Worm (Caenorhabditis elegans): ENCODE measurements around the gene col-87.

Gene col-87

DNA sequence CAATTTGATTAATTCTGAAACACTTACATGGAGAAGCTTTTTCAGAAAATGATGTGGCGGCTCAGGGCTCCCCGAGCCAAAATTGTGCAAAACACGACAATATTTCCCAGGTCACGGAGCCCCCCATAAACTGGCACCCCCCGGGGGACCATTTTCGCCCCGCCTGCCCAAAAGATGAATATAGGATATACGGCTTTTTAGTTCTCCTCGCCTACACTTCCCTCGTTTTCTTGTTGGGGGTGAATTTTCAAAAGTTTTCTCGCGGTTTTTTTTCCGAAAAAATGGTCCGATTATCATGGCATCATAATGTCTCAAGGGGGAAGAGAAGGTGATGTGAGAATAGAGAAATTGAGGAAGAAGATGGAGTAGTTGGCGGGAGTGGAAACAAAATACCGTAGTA is 27.6 kb upstream of the col-87 start, which contains the start of gene K09E4.4:
Gene K09E4.4 (minus strand): TSS at position 101 of the 400 bp plus-strand sequence.
- TF ChIP-seq tab-1 (GFP tag; IDR thresholded peaks at IDR 0.05) = no peak
- TF ChIP-seq ztf-29 (GFP tag; IDR thresholded peaks at IDR 0.05) = no peak
- no peak for TF ChIP-seq klf-2 (GFP tag; conservative IDR thresholded peaks at IDR 0.05)
- TF ChIP-seq med-1 (GFP tag; optimal IDR thresholded peaks at IDR 0.05; ENCODE audit: insufficient read depth) = no peak
- no peak for TF ChIP-seq ztf-23 (GFP tag; IDR thresholded peaks at IDR 0.05)
- no peak for TF ChIP-seq ref-1 (GFP tag; conservative IDR thresholded peaks at IDR 0.05)
- TF ChIP-seq cog-1 (tag; optimal IDR thresholded peaks at IDR 0.05) = no peak

DNA sequence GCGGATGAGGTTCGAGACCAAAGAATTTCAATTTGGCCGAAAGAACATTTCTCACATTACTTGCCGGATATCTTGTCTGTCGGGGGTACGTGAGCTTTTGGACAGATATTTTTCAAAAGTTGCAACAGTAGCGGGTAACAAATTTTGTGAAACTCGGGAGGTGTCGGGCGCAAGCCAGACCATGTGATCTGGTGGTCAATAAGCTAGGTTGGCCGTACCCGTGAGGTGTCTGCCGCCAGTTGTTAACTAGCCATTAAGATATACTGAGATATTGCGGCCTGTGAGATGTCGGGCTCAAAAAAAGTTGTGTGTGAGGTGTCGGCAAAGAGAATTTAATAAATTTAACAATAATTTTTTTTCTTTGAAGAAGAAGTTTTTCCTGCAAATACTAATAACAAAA is 23.9 kb upstream of the col-87 start:
- TF ChIP-seq klf-2 (GFP tag; conservative IDR thresholded peaks at IDR 0.05) (no peak), ztf-23 (GFP tag; IDR thresholded peaks at IDR 0.05) (no peak), tab-1 (GFP tag; IDR thresholded peaks at IDR 0.05) (no peak), cog-1 (tag; optimal IDR thresholded peaks at IDR 0.05) (no peak), med-1 (GFP tag; optimal IDR thresholded peaks at IDR 0.05; ENCODE audit: insufficient read depth) (no peak), T22C8.4 (GFP tag; IDR thresholded peaks at IDR 0.05) (no peak)

DNA sequence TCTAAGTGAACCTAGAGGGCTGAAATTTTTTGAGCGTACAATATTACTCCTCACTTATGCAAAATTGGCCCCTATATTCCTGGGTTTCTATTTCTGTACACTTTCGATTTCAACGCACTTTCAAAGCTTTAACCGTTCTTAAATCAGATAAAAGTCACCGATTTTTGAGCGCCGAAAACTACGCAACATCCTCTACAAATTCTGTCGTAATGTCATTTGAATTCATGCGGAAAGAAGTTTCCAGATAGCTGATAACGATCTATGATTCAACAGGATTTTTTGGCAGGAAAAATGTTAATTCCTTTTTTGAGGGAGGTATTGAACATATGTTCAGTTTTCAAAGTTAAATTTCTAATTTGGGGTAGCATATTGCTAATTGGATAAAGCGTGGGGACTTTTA is 18.4 kb upstream of the col-87 start:
- TF ChIP-seq cog-1 (tag; optimal IDR thresholded peaks at IDR 0.05) (no peak), ztf-23 (GFP tag; IDR thresholded peaks at IDR 0.05) (no peak), flt-1 (GFP tag; IDR thresholded peaks at IDR 0.05) (no peak), ztf-29 (GFP tag; IDR thresholded peaks at IDR 0.05) (no peak), med-1 (GFP tag; optimal IDR thresholded peaks at IDR 0.05; ENCODE audit: insufficient read depth) (no peak), ref-1 (GFP tag; conservative IDR thresholded peaks at IDR 0.05) (no peak), T22C8.4 (GFP tag; IDR thresholded peaks at IDR 0.05) (no peak), klf-2 (GFP tag; conservative IDR thresholded peaks at IDR 0.05) (no peak), tab-1 (GFP tag; IDR thresholded peaks at IDR 0.05) (no peak)

DNA sequence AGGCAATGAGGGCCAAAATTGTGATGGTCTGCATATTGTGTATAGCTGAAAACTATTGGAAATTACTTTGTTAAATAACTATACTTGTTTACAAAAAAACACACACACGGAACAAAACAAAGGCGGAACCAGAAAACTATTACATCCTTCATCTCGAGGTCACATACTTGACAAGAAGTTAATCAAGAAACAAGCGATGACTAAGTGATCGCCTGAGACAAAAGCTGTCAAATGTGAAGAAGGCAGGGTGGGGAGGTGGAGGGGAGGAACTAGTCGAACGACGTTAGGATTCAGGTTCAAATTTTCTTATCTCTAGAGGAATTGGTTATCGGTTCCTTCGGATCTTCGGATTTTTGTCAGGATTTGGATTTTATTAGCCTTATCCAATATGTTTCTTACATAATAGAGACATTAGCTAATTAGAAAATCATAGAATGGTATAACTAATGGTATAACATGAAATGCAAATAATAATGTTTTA is 14.7 kb upstream of the col-87 start, which contains the start of gene cpg-7:
Gene cpg-7 (minus strand): TSS at position 51 of the 481 bp plus-strand sequence.
- TF ChIP-seq med-1 (GFP tag; optimal IDR thresholded peaks at IDR 0.05; ENCODE audit: insufficient read depth) = no peak
- no peak for TF ChIP-seq ref-1 (GFP tag; conservative IDR thresholded peaks at IDR 0.05)
- TF ChIP-seq cog-1 (tag; optimal IDR thresholded peaks at IDR 0.05) = no peak
- no peak for TF ChIP-seq klf-2 (GFP tag; conservative IDR thresholded peaks at IDR 0.05)
- no peak for TF ChIP-seq ztf-29 (GFP tag; IDR thresholded peaks at IDR 0.05)
- TF ChIP-seq flt-1 (GFP tag; IDR thresholded peaks at IDR 0.05) = no peak
- TF ChIP-seq ztf-23 (GFP tag; IDR thresholded peaks at IDR 0.05) = no peak
- TF ChIP-seq tab-1 (GFP tag; IDR thresholded peaks at IDR 0.05) = no peak
- TF ChIP-seq T22C8.4 (GFP tag; IDR thresholded peaks at IDR 0.05) = no peak

DNA sequence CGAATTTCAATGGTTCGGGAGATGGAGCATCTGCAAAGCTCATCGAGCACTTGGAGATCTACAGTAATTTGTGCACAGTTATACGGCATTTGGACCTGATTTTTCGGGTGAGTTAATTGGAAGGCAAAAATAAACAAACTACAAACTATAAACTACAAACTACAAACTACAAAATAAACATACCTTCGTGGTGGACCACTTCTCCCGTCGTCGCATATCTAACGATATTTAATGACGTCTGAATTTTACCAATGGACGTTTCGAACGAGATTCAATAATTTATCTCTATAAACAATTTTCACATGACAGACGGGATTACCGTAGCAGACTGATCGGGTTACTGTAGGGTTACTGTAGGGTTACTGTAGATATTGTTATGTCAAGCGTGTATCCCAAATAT is 11.7 kb upstream of the col-87 start:
- TF ChIP-seq flt-1 (GFP tag; IDR thresholded peaks at IDR 0.05) (no peak), med-1 (GFP tag; optimal IDR thresholded peaks at IDR 0.05; ENCODE audit: insufficient read depth) (no peak), tab-1 (GFP tag; IDR thresholded peaks at IDR 0.05) (no peak), cog-1 (tag; optimal IDR thresholded peaks at IDR 0.05) (no peak), klf-2 (GFP tag; conservative IDR thresholded peaks at IDR 0.05) (no peak), ref-1 (GFP tag; conservative IDR thresholded peaks at IDR 0.05) (no peak), T22C8.4 (GFP tag; IDR thresholded peaks at IDR 0.05) (no peak), ztf-29 (GFP tag; IDR thresholded peaks at IDR 0.05) (no peak), ztf-23 (GFP tag; IDR thresholded peaks at IDR 0.05) (no peak)

DNA sequence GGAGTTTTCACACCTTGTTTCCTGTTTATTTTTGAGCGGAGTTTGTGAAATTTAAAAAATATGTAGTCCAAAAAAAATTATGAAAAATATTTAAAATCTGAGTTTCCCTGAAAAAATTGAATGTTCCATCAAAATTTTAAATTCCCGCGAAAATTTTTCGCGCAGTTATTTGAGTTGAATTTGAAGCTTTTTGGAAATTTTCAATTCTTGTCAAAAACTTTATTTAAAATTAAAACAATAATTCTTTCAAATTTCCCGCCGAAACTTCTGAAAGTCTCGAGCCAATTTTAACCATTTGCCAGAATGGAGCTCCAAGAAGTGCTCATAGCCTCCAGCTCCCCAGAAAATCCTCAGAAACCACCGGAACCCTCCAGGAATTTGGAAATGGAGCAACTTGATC is 10.0 kb upstream of the col-87 start, which contains the start of gene gur-4:
Gene gur-4 (plus strand): TSS at position 301 of the 400 bp plus-strand sequence.
- TF ChIP-seq T22C8.4 (GFP tag; IDR thresholded peaks at IDR 0.05) = no peak
- no peak for TF ChIP-seq tab-1 (GFP tag; IDR thresholded peaks at IDR 0.05)
- no peak for TF ChIP-seq flt-1 (GFP tag; IDR thresholded peaks at IDR 0.05)
- no peak for TF ChIP-seq ref-1 (GFP tag; conservative IDR thresholded peaks at IDR 0.05)
- no peak for TF ChIP-seq klf-2 (GFP tag; conservative IDR thresholded peaks at IDR 0.05)
- TF ChIP-seq ztf-29 (GFP tag; IDR thresholded peaks at IDR 0.05) = no peak
- TF ChIP-seq ztf-23 (GFP tag; IDR thresholded peaks at IDR 0.05) = no peak
- TF ChIP-seq cog-1 (tag; optimal IDR thresholded peaks at IDR 0.05) = no peak
- no peak for TF ChIP-seq med-1 (GFP tag; optimal IDR thresholded peaks at IDR 0.05; ENCODE audit: insufficient read depth)

DNA sequence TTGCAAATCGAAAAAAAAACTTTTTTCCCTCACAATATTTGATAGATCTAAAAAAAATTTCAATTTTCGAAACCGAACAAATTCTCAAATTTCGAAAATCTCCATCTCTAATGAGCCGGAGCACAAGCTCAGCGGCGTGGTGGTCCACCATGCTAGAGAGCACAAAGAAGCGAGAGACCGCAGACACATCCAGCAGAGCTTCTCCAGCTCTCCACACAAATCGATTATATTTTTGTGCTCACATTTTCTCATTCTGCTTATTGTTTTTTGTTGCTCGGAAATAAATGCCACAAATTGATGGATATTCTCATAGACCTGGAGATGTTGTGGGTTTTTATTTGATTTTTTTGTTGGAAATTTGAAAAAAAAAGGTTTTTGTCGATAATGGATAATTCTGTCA is 7.6 kb upstream of the col-87 start:
- TF ChIP-seq ztf-29 (GFP tag; IDR thresholded peaks at IDR 0.05) (no peak), T22C8.4 (GFP tag; IDR thresholded peaks at IDR 0.05) (no peak), med-1 (GFP tag; optimal IDR thresholded peaks at IDR 0.05; ENCODE audit: insufficient read depth) (no peak), flt-1 (GFP tag; IDR thresholded peaks at IDR 0.05) (no peak), ref-1 (GFP tag; conservative IDR thresholded peaks at IDR 0.05) (no peak), klf-2 (GFP tag; conservative IDR thresholded peaks at IDR 0.05) (no peak), ztf-23 (GFP tag; IDR thresholded peaks at IDR 0.05) (no peak), tab-1 (GFP tag; IDR thresholded peaks at IDR 0.05) (no peak), cog-1 (tag; optimal IDR thresholded peaks at IDR 0.05) (no peak)

DNA sequence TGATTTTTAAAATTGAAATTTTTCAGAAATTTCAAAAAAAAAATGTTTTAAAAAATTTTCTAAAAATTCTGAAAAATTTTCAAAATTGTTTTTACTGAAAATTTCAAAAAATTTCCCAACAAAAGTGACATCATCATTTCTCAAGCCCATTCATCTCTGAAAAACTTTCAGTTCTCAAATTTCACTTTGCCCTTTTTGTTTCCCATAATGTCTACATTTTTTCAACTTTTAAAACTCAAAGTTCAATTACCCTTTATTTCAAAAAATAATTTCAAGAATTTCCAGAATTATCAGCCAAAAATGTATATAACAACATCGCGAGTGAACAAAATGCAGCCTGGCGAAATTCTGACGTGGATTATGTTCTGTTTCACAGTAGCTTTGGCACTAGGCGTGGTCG is 6.5 kb upstream of the col-87 start, which contains the start of gene bkip-1:
Gene bkip-1 (plus strand): TSS at position 301 of the 400 bp plus-strand sequence.
- no peak for TF ChIP-seq ref-1 (GFP tag; conservative IDR thresholded peaks at IDR 0.05)
- no peak for TF ChIP-seq ztf-29 (GFP tag; IDR thresholded peaks at IDR 0.05)
- TF ChIP-seq T22C8.4 (GFP tag; IDR thresholded peaks at IDR 0.05) = no peak
- TF ChIP-seq med-1 (GFP tag; optimal IDR thresholded peaks at IDR 0.05; ENCODE audit: insufficient read depth) = no peak

DNA sequence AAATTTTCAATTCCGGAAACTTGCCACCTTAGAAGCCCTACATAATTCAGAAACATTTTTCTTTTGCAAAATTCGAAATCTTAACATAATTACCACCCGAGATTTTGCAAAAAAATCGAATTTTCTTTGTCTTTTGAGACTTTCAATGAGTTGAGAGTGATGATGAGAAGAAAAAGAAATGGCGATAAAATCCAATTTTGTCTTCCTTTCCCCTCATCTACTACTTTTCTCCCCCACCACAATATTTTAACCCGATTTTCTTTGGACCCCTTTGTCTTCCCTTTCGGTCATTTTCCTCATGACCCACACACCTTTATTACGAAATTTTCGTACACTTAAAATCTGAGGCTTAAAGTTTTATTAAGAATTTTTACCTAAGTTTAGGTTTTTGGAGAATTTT is 3.9 kb upstream of the col-87 start:
- TF ChIP-seq med-1 (GFP tag; optimal IDR thresholded peaks at IDR 0.05; ENCODE audit: insufficient read depth) (no peak), tab-1 (GFP tag; IDR thresholded peaks at IDR 0.05) (no peak), ztf-23 (GFP tag; IDR thresholded peaks at IDR 0.05) (no peak), cog-1 (tag; optimal IDR thresholded peaks at IDR 0.05) (no peak), flt-1 (GFP tag; IDR thresholded peaks at IDR 0.05) (no peak), T22C8.4 (GFP tag; IDR thresholded peaks at IDR 0.05) (no peak), klf-2 (GFP tag; conservative IDR thresholded peaks at IDR 0.05) (no peak), ztf-29 (GFP tag; IDR thresholded peaks at IDR 0.05) (no peak)

DNA sequence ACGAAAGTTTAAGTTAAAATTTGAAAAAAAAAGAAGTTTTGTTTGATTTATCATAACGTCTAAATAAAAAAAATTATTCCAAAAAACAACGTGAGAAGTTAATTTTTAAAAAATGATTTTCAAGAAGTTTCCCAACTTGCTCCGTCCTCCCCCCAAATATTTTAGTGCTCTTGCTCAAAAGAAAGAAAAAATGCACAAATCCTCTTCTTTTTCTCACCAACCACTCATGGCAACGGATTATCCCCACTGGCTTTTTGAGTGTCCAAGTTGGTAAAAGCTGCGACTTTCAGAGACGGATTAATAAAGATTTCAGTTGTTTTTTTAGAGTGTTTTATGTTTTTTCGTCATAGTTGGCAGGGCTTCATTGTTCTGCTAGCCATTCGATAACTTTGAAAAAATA is 3.0 kb upstream of the col-87 start, which contains the start of gene Y39G8C.2:
Gene Y39G8C.2 (minus strand): TSS at position 101 of the 400 bp plus-strand sequence.
- TF ChIP-seq flt-1 (GFP tag; IDR thresholded peaks at IDR 0.05) (no peak), ztf-29 (GFP tag; IDR thresholded peaks at IDR 0.05) (no peak), klf-2 (GFP tag; conservative IDR thresholded peaks at IDR 0.05) (no peak), ztf-23 (GFP tag; IDR thresholded peaks at IDR 0.05) (no peak), ref-1 (GFP tag; conservative IDR thresholded peaks at IDR 0.05) (no peak), cog-1 (tag; optimal IDR thresholded peaks at IDR 0.05) (no peak), tab-1 (GFP tag; IDR thresholded peaks at IDR 0.05) (no peak), T22C8.4 (GFP tag; IDR thresholded peaks at IDR 0.05) (no peak), med-1 (GFP tag; optimal IDR thresholded peaks at IDR 0.05; ENCODE audit: insufficient read depth) (no peak)
